Fruit fly (Drosophila melanogaster): ENCODE results near the gene CG3902.

Gene CG3902

dm6 chr3L:18853439-18853838 is 44.7 kb downstream of the CG3902 start:
- no peak for TF ChIP-seq noc (tag; optimal IDR thresholded peaks at IDR 0.05)

dm6 chr3L:18852223-18852622 is 45.9 kb downstream of the CG3902 start:
- TF ChIP-seq noc (tag; optimal IDR thresholded peaks at IDR 0.05): no peak

dm6 chr3L:18848436-18848835 is 49.7 kb downstream of the CG3902 start:
- no peak for TF ChIP-seq noc (tag; optimal IDR thresholded peaks at IDR 0.05)

- no peak for TF ChIP-seq noc (tag; optimal IDR thresholded peaks at IDR 0.05)
These were observed 51.8 kb downstream of the CG3902 start for dm6 chr3L:18846272-18846741.

dm6 chr3L:18846233-18846271 is 52.0 kb downstream of the CG3902 start, which contains the start of gene Indy:
Gene Indy (minus strand): TSS chr3L:18846267.
- TF ChIP-seq noc (tag; optimal IDR thresholded peaks at IDR 0.05): no peak

- no peak for TF ChIP-seq noc (tag; optimal IDR thresholded peaks at IDR 0.05)
These were observed 52.3 kb downstream of the CG3902 start for dm6 chr3L:18845833-18846232.

Measured in whole organism, larva.